Worm (Caenorhabditis elegans): ENCODE data around the gene tofu-1.

tofu-1 gene

DNA sequence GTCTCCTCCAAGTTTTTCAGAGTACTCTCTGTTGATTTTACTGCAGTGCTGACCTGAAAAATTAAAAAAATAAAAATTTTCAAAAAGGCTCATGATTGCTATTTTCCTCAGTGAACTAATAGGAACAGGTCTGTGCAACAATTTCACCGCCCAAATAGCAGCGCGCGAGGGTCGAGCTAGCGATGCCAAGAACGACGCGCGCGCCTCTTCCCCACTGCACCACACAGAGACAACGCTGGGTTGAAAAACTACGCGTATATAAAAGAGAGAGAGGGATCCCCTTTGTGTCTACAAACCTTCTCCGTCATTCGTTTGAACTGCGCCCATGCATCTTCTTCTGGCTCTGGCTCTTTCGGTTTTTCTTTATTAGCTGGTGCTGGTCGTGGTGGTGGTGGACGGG lies 10.8 kb upstream of the tofu-1 start:
- TF ChIP-seq Y22D7AL.16 (tag; optimal IDR thresholded peaks at IDR 0.05) (peak; percentile 87), sox-4 (tag; optimal IDR thresholded peaks at IDR 0.05) (peak; percentile 93), pros-1 (tag; optimal IDR thresholded peaks at IDR 0.05) (peak; percentile 60), syd-9 (tag; optimal IDR thresholded peaks at IDR 0.05) (peak; percentile 96), fkh-6 (tag; optimal IDR thresholded peaks at IDR 0.05) (peak; percentile 94), unc-86 (tag; optimal IDR thresholded peaks at IDR 0.05) (peak; percentile 95), dmd-4 (tag; optimal IDR thresholded peaks at IDR 0.05; ENCODE audit: borderline replicate concordance) (peak; percentile 95), ceh-34 (tag; optimal IDR thresholded peaks at IDR 0.05) (peak; percentile 95), unc-3 (GFP tag; conservative IDR thresholded peaks at IDR 0.05) (peak; percentile 82), unc-3 (tag; optimal IDR thresholded peaks at IDR 0.05) (peak; percentile 90), pax-1 (tag; optimal IDR thresholded peaks at IDR 0.05) (no peak), ceh-48 (tag; optimal IDR thresholded peaks at IDR 0.05) (peak; percentile 78), lin-11 (tag; optimal IDR thresholded peaks at IDR 0.05) (peak; percentile 88), ceh-14 (tag; optimal IDR thresholded peaks at IDR 0.05) (peak; percentile 95), ref-2 (tag; optimal IDR thresholded peaks at IDR 0.05) (peak; percentile 83), T23F11.4 (GFP tag; optimal IDR thresholded peaks at IDR 0.05) (peak; percentile 93), ceh-22 (tag; optimal IDR thresholded peaks at IDR 0.05) (no peak), hlh-30 (tag; optimal IDR thresholded peaks at IDR 0.05; ENCODE audit: insufficient read depth) (peak; percentile 42), ztf-16 (tag; optimal IDR thresholded peaks at IDR 0.05) (peak; percentile 95), C08G9.2 (tag; optimal IDR thresholded peaks at IDR 0.05) (peak; percentile 88), elt-2 (tag; optimal IDR thresholded peaks at IDR 0.05) (peak; percentile 93), sox-2 (GFP tag; IDR thresholded peaks at IDR 0.05) (peak; percentile 89), lim-6 (tag; optimal IDR thresholded peaks at IDR 0.05) (peak; percentile 77), pqm-1 (tag; optimal IDR thresholded peaks at IDR 0.05) (peak; percentile 90), pha-2 (tag; optimal IDR thresholded peaks at IDR 0.05) (peak; percentile 80), npax-4 (tag; optimal IDR thresholded peaks at IDR 0.05) (peak; percentile 90), fax-1 (tag; optimal IDR thresholded peaks at IDR 0.05) (peak; percentile 85), ahr-1 (tag; optimal IDR thresholded peaks at IDR 0.05) (peak; percentile 63), hlh-13 (GFP tag; optimal IDR thresholded peaks at IDR 0.05) (peak; percentile 90), ceh-19 (GFP tag; optimal IDR thresholded peaks at IDR 0.05) (peak; percentile 96), ttx-3 (tag; optimal IDR thresholded peaks at IDR 0.05) (peak; percentile 96), hlh-8 (tag; optimal IDR thresholded peaks at IDR 0.05) (peak; percentile 79), ceh-2 (tag; optimal IDR thresholded peaks at IDR 0.05) (peak; percentile 93), rnt-1 (tag; optimal IDR thresholded peaks at IDR 0.05) (peak; percentile 77), pat-9 (tag; optimal IDR thresholded peaks at IDR 0.05) (peak; percentile 95), ceh-9 (tag; optimal IDR thresholded peaks at IDR 0.05) (peak; percentile 90), zip-5 (tag; optimal IDR thresholded peaks at IDR 0.05) (peak; percentile 74), dve-1 (tag; optimal IDR thresholded peaks at IDR 0.05) (peak; percentile 76), gmeb-2 (tag; optimal IDR thresholded peaks at IDR 0.05) (peak; percentile 97), hlh-15 (tag; optimal IDR thresholded peaks at IDR 0.05) (peak; percentile 93), odd-2 (tag; optimal IDR thresholded peaks at IDR 0.05) (peak; percentile 43), ceh-18 (tag; optimal IDR thresholded peaks at IDR 0.05) (peak; percentile 89), ceh-31 (tag; optimal IDR thresholded peaks at IDR 0.05) (peak; percentile 82), pag-3 (tag; optimal IDR thresholded peaks at IDR 0.05; ENCODE audit: borderline replicate concordance) (peak; percentile 85), C38D4.7 (GFP tag; optimal IDR thresholded peaks at IDR 0.05) (peak; percentile 91), madf-2 (tag; optimal IDR thresholded peaks at IDR 0.05) (peak; percentile 87), F13H6.1 (tag; optimal IDR thresholded peaks at IDR 0.05) (peak; percentile 94), K09A11.1 (tag; optimal IDR thresholded peaks at IDR 0.05; ENCODE audit: insufficient read depth) (peak; percentile 61), tbx-2 (tag; optimal IDR thresholded peaks at IDR 0.05) (peak; percentile 89), ceh-6 (GFP tag; optimal IDR thresholded peaks at IDR 0.05) (peak; percentile 94), nfya-1 (tag; optimal IDR thresholded peaks at IDR 0.05) (peak; percentile 78), elt-4 (tag; optimal IDR thresholded peaks at IDR 0.05) (peak; percentile 87), unc-55 (GFP tag; optimal IDR thresholded peaks at IDR 0.05) (no peak)
